Worm (Caenorhabditis elegans) whole organism, late embryonic: ENCODE data around the gene rcan-1.

Experiments
- C38D4.7 ChIP-seq: fragments of 200-800 bp; sonication (Bioruptor generic); optimal IDR thresholded peaks from 2 replicates; lab custom pipeline; 2018; ENCODE audit warnings: mild to moderate bottlenecking, missing genetic modification characterization, moderate library complexity, missing compliant biosample characterization
- ceh-14 ChIP-seq: sonication (generic microtip); optimal IDR thresholded peaks from 2 replicates; lab custom pipeline; 2016; ENCODE audit warnings: missing genotype, missing genetic modification characterization, missing compliant biosample characterization
- elt-2 ChIP-seq: sonication (generic microtip); optimal IDR thresholded peaks from 2 replicates; lab custom pipeline; 2016; ENCODE audit warnings: missing genetic modification reagents, missing genetic modification characterization, missing compliant biosample characterization
- fkh-10 ChIP-seq: fragments of 150-350 bp; optimal IDR thresholded peaks from 2 replicates; lab custom pipeline; 2014; ENCODE audit warnings: missing biosample characterization, missing genetic modification reagents, missing genetic modification characterization
- hlh-30 ChIP-seq: sonication (generic microtip); optimal IDR thresholded peaks from 2 replicates; lab custom pipeline; 2017; ENCODE audit warnings: antibody characterized with exemption, missing genetic modification characterization, missing compliant biosample characterization; ENCODE audit not compliant: insufficient read depth
- hlh-8 ChIP-seq: sonication (generic microtip); optimal IDR thresholded peaks from 2 replicates; lab custom pipeline; 2016; ENCODE audit warnings: missing genotype, missing genetic modification characterization, missing compliant biosample characterization
- lin-11 ChIP-seq: fragments of 200-800 bp; sonication (Bioruptor generic); optimal IDR thresholded peaks from 2 replicates; lab custom pipeline; 2018; ENCODE audit warnings: mild to moderate bottlenecking, missing genetic modification characterization, missing compliant biosample characterization
- nfya-1 ChIP-seq: sonication (generic microtip); optimal IDR thresholded peaks from 2 replicates; lab custom pipeline; 2017; ENCODE audit warnings: missing genetic modification characterization, mild to moderate bottlenecking, missing compliant biosample characterization, antibody characterized with exemption, moderate library complexity
- nhr-232 ChIP-seq: sonication (generic microtip); optimal IDR thresholded peaks from 2 replicates; lab custom pipeline; 2016; ENCODE audit warnings: missing genetic modification characterization, missing compliant biosample characterization
- pha-4 ChIP-seq: fragments of 150-350 bp; optimal IDR thresholded peaks from 2 replicates; lab custom pipeline; 2018; ENCODE audit warnings: missing biosample characterization, missing genetic modification reagents, missing genetic modification characterization
- pros-1 ChIP-seq: fragments of 150-350 bp; optimal IDR thresholded peaks from 2 replicates; lab custom pipeline; 2014; ENCODE audit warnings: missing biosample characterization, missing genetic modification reagents, missing genetic modification characterization
- ttx-3 ChIP-seq: sonication (generic microtip); optimal IDR thresholded peaks from 2 replicates; lab custom pipeline; 2016; ENCODE audit warnings: missing genetic modification reagents, missing genetic modification characterization, missing compliant biosample characterization
- unc-42 ChIP-seq: sonication (generic microtip); optimal IDR thresholded peaks from 2 replicates; lab custom pipeline; 2016; ENCODE audit warnings: missing genotype, missing genetic modification characterization, missing compliant biosample characterization
- unc-86 ChIP-seq: sonication (generic microtip); optimal IDR thresholded peaks from 2 replicates; lab custom pipeline; 2016; ENCODE audit warnings: missing genetic modification characterization, missing compliant biosample characterization
- ztf-16 ChIP-seq: sonication (generic microtip); optimal IDR thresholded peaks from 2 replicates; lab custom pipeline; 2017; ENCODE audit warnings: missing genetic modification characterization, missing compliant biosample characterization

The rcan-1 gene

ce11 chrIII:5642692-5643091 is 41.2 kb downstream of the rcan-1 start:
- no peak for TF ChIP-seq fkh-10 (GFP tag; lab: Kevin White, UChicago)
- peak; percentile 51 for TF ChIP-seq hlh-30 (tag; lab: Kevin White, UChicago)
- TF ChIP-seq ceh-14 (tag; lab: Kevin White, UChicago): peak; percentile 69
- TF ChIP-seq elt-2: no peak
- TF ChIP-seq lin-11 (tag; lab: Kevin White, UChicago): no peak

ce11 chrIII:5639893-5640292 is 44.0 kb downstream of the rcan-1 start:
- peak; percentile 47 for TF ChIP-seq nfya-1
- TF ChIP-seq unc-42 (tag; lab: Kevin White, UChicago): peak; percentile 3
- TF ChIP-seq pha-4 (tag; lab: Kevin White, UChicago): no peak

ce11 chrIII:5635179-5635578 is 48.7 kb downstream of the rcan-1 start, which contains the start of gene ckk-1:
Gene ckk-1 (plus strand): TSS chrIII:5635479.
- TF ChIP-seq pros-1: no peak
- TF ChIP-seq hlh-8 (tag; lab: Kevin White, UChicago): no peak
- no peak for TF ChIP-seq C38D4.7 (GFP tag; lab: Kevin White, UChicago)
- TF ChIP-seq nhr-232: no peak
- TF ChIP-seq ztf-16 (tag; lab: Kevin White, UChicago): no peak
- TF ChIP-seq, all 69 proteins: peak for 0

ce11 chrIII:5634509-5634908 is 49.4 kb downstream of the rcan-1 start:
- TF ChIP-seq hlh-8 (tag; lab: Kevin White, UChicago) (no peak), unc-42 (tag; lab: Kevin White, UChicago) (peak; percentile 8), unc-86 (tag; lab: Kevin White, UChicago) (no peak)

ce11 chrIII:5632426-5632976 is 51.4 kb downstream of the rcan-1 start:
- no peak for TF ChIP-seq nfya-1
- no peak for TF ChIP-seq ttx-3 (tag; lab: Kevin White, UChicago)
- peak; percentile 85 for TF ChIP-seq unc-42 (tag; lab: Kevin White, UChicago)
